Fruit fly (Drosophila melanogaster): ENCODE measurements around the gene alpha-Est3.

dm6 chr3R:7503216-7503615, 38.2 kb downstream of the alpha-Est3 start:
- no peak for TF ChIP-seq CG12605 (GFP tag; IDR thresholded peaks at IDR 0.05)
- TF ChIP-seq CG17806 (tag; optimal IDR thresholded peaks at IDR 0.05) = no peak
- no peak for TF ChIP-seq Pif1B (GFP tag; optimal IDR thresholded peaks at IDR 0.05)
- no peak for TF ChIP-seq CG14655 (GFP tag; optimal IDR thresholded peaks at IDR 0.05)
- TF ChIP-seq CG32121 (GFP tag; IDR thresholded peaks at IDR 0.05) = no peak
- no peak for TF ChIP-seq Ets98B (GFP tag; IDR thresholded peaks at IDR 0.05)
